5 worm cellular contexts compared by ENCODE assay signal in genomic region chrV:19522551-19523137, ce11.
A peak's percentile ranks its signal among the peaks of the same experiment; 100 is the strongest.
TF ChIP-seq lines count a peak whose summit lies in the region.

No protein-coding gene starts in this region.

TF ChIP-seq in whole organism, L1 larva, 84 proteins besides CTCF, POLR2A, EP300 and RAD21 (continues in another document):
- peak; percentile 98 for TF ChIP-seq lin-14 (GFP tag; optimal IDR thresholded peaks at IDR 0.05; lab: Kevin White, UChicago)
- TF ChIP-seq sox-4 (tag; optimal IDR thresholded peaks at IDR 0.05; lab: Kevin White, UChicago): peak; percentile 43
- peak; percentile 66 for TF ChIP-seq lin-39 (tag; optimal IDR thresholded peaks at IDR 0.05; lab: Kevin White, UChicago)
- TF ChIP-seq nhr-11 (tag; optimal IDR thresholded peaks at IDR 0.05; lab: Kevin White, UChicago): peak; percentile 35
- TF ChIP-seq efl-3 (GFP tag; optimal IDR thresholded peaks at IDR 0.05; lab: Kevin White, UChicago): no peak
- no peak for TF ChIP-seq pag-3 (tag; optimal IDR thresholded peaks at IDR 0.05; lab: Kevin White, UChicago; ENCODE audit: borderline replicate concordance, insufficient read depth)
- no peak for TF ChIP-seq aha-1 (tag; optimal IDR thresholded peaks at IDR 0.05; lab: Kevin White, UChicago)
- TF ChIP-seq hpl-2 (GFP tag; optimal IDR thresholded peaks at IDR 0.05; lab: Kevin White, UChicago): peak; percentile 41
- TF ChIP-seq pqm-1 (tag; optimal IDR thresholded peaks at IDR 0.05; lab: Kevin White, UChicago): no peak
- TF ChIP-seq fos-1 (tag; optimal IDR thresholded peaks at IDR 0.05; lab: Kevin White, UChicago): peak; percentile 59
- no peak for TF ChIP-seq nhr-28 (tag; optimal IDR thresholded peaks at IDR 0.05; lab: Kevin White, UChicago)
- peak; percentile 29 for TF ChIP-seq C16A3.4 (tag; optimal IDR thresholded peaks at IDR 0.05; lab: Kevin White, UChicago)
- TF ChIP-seq hlh-17 (GFP tag; optimal IDR thresholded peaks at IDR 0.05; lab: Kevin White, UChicago; ENCODE audit: borderline replicate concordance): no peak
- no peak for TF ChIP-seq ceh-90 (tag; optimal IDR thresholded peaks at IDR 0.05; lab: Kevin White, UChicago)
- no peak for TF ChIP-seq Y116A8C.19 (tag; optimal IDR thresholded peaks at IDR 0.05; lab: Kevin White, UChicago; ENCODE audit: borderline replicate concordance)
- peak; percentile 81 for TF ChIP-seq rnt-1 (tag; optimal IDR thresholded peaks at IDR 0.05; lab: Kevin White, UChicago)
- peak; percentile 70 for TF ChIP-seq ceh-88 (GFP tag; IDR thresholded peaks at IDR 0.05; lab: Robert Waterston, UW)
- TF ChIP-seq mab-9 (GFP tag; IDR thresholded peaks at IDR 0.05; lab: Robert Waterston, UW): peak; percentile 87

TF ChIP-seq in whole organism, L3 larva, 47 proteins besides CTCF, POLR2A, EP300 and RAD21 (continues in another document):
- TF ChIP-seq nhr-28 (tag; optimal IDR thresholded peaks at IDR 0.05; lab: Kevin White, UChicago) (no peak), zag-1 (tag; optimal IDR thresholded peaks at IDR 0.05; lab: Kevin White, UChicago) (peak; percentile 55), unc-39 (tag; optimal IDR thresholded peaks at IDR 0.05; lab: Kevin White, UChicago) (no peak), mdl-1 (tag; optimal IDR thresholded peaks at IDR 0.05; lab: Kevin White, UChicago) (peak; percentile 83), lin-39 (tag; optimal IDR thresholded peaks at IDR 0.05; lab: Kevin White, UChicago) (peak; percentile 86), nhr-11 (tag; optimal IDR thresholded peaks at IDR 0.05; lab: Kevin White, UChicago) (no peak), nfya-1 (tag; optimal IDR thresholded peaks at IDR 0.05; lab: Kevin White, UChicago; ENCODE audit: insufficient read depth) (peak; percentile 91), ZK546.5 (tag; optimal IDR thresholded peaks at IDR 0.05; lab: Kevin White, UChicago) (no peak), hmg-11 (tag; optimal IDR thresholded peaks at IDR 0.05; lab: Kevin White, UChicago) (peak; percentile 66), ceh-82 (tag; optimal IDR thresholded peaks at IDR 0.05; lab: Kevin White, UChicago) (peak; percentile 66), nhr-67 (tag; optimal IDR thresholded peaks at IDR 0.05; lab: Kevin White, UChicago) (no peak), tbx-2 (tag; optimal IDR thresholded peaks at IDR 0.05; lab: Kevin White, UChicago) (peak; percentile 77), unc-62 (GFP tag; optimal IDR thresholded peaks at IDR 0.05; lab: Kevin White, UChicago) (peak; percentile 86), pha-4 (tag; optimal IDR thresholded peaks at IDR 0.05; lab: Kevin White, UChicago) (peak; percentile 49), nhr-23 (tag; optimal IDR thresholded peaks at IDR 0.05; lab: Kevin White, UChicago) (peak; percentile 95), snpc-4 (tag; optimal IDR thresholded peaks at IDR 0.05; lab: Kevin White, UChicago) (peak; percentile 45), nhr-77 (tag; optimal IDR thresholded peaks at IDR 0.05; lab: Kevin White, UChicago) (no peak), nhr-76 (tag; optimal IDR thresholded peaks at IDR 0.05; lab: Kevin White, UChicago) (no peak), lin-15B (tag; optimal IDR thresholded peaks at IDR 0.05; lab: Kevin White, UChicago) (peak; percentile 41)

TF ChIP-seq in whole organism, early embryonic, 17 proteins besides CTCF, POLR2A, EP300 and RAD21:
- TF ChIP-seq flt-1 (GFP tag; IDR thresholded peaks at IDR 0.05; lab: Robert Waterston, UW) (no peak; the same call in 1 of the 2 replicates), ama-1 (optimal IDR thresholded peaks at IDR 0.05; lab: Kevin White, UChicago) (peak; percentile 99), tbx-37 (GFP tag; conservative IDR thresholded peaks at IDR 0.05; lab: Robert Waterston, UW) (no peak), B0310.2 (tag; optimal IDR thresholded peaks at IDR 0.05; lab: Kevin White, UChicago) (peak; percentile 60), scrt-1 (GFP tag; IDR thresholded peaks at IDR 0.05; lab: Robert Waterston, UW) (peak; percentile 62; the same call in 1 of the 2 replicates), F13C5.2 (tag; optimal IDR thresholded peaks at IDR 0.05; lab: Kevin White, UChicago) (peak; percentile 62), ceh-13 (GFP tag; optimal IDR thresholded peaks at IDR 0.05; lab: Kevin White, UChicago) (peak; percentile 52), aly-1 (tag; optimal IDR thresholded peaks at IDR 0.05; lab: Kevin White, UChicago) (no peak), pes-1 (GFP tag; IDR thresholded peaks at IDR 0.05; lab: Robert Waterston, UW) (peak; percentile 61; the same call in 1 of the 2 replicates), tbx-11 (GFP tag; IDR thresholded peaks at IDR 0.05; lab: Robert Waterston, UW) (peak; percentile 70), sea-1 (GFP tag; conservative IDR thresholded peaks at IDR 0.05; lab: Robert Waterston, UW) (peak; percentile 85), ets-7 (tag; optimal IDR thresholded peaks at IDR 0.05; lab: Kevin White, UChicago) (no peak), tra-4 (tag; optimal IDR thresholded peaks at IDR 0.05; lab: Kevin White, UChicago) (no peak), hnd-1 (tag; optimal IDR thresholded peaks at IDR 0.05; lab: Kevin White, UChicago) (peak; percentile 30), ceh-36 (tag; optimal IDR thresholded peaks at IDR 0.05; lab: Kevin White, UChicago) (peak; percentile 68), hmbx-1 (tag; optimal IDR thresholded peaks at IDR 0.05; lab: Kevin White, UChicago) (peak; percentile 61), hmg-4 (GFP tag; optimal IDR thresholded peaks at IDR 0.05; lab: Kevin White, UChicago) (peak; percentile 95)

TF ChIP-seq in whole organism, midembryonic, 9 proteins besides CTCF, POLR2A, EP300 and RAD21:
- TF ChIP-seq T22C8.4 (GFP tag; IDR thresholded peaks at IDR 0.05; lab: Robert Waterston, UW) (peak; percentile 25; the same call in 1 of the 2 replicates), klf-2 (GFP tag; conservative IDR thresholded peaks at IDR 0.05; lab: Robert Waterston, UW) (no peak), med-1 (GFP tag; optimal IDR thresholded peaks at IDR 0.05; lab: Kevin White, UChicago; ENCODE audit: insufficient read depth) (no peak), tab-1 (GFP tag; IDR thresholded peaks at IDR 0.05; lab: Robert Waterston, UW) (0 out of 2 replicates have a peak, but pooled peaks have one; percentile 68), ztf-23 (GFP tag; IDR thresholded peaks at IDR 0.05; lab: Robert Waterston, UW) (peak; percentile 63; the same call in 1 of the 2 replicates), ztf-29 (GFP tag; IDR thresholded peaks at IDR 0.05; lab: Robert Waterston, UW) (no peak), ref-1 (GFP tag; conservative IDR thresholded peaks at IDR 0.05; lab: Robert Waterston, UW) (0 out of 2 replicates have a peak, but pooled peaks have one; percentile 47), cog-1 (tag; optimal IDR thresholded peaks at IDR 0.05; lab: Kevin White, UChicago) (peak; percentile 91), flt-1 (GFP tag; IDR thresholded peaks at IDR 0.05; lab: Robert Waterston, UW) (peak; percentile 85)

TF ChIP-seq in whole organism, young adult, 124 proteins besides CTCF, POLR2A, EP300 and RAD21 (continues in another document):
- TF ChIP-seq ama-1 (optimal IDR thresholded peaks at IDR 0.05; lab: Kevin White, UChicago) (peak; percentile 89), ama-1 (GFP tag; optimal IDR thresholded peaks at IDR 0.05; lab: Kevin White, UChicago) (no peak), ztf-3 (GFP tag; optimal IDR thresholded peaks at IDR 0.05; lab: Kevin White, UChicago) (peak; percentile 84), madf-3 (GFP tag; IDR thresholded peaks at IDR 0.05; lab: Robert Waterston, UW) (0 out of 2 replicates have a peak, but pooled peaks have one; percentile 2), ztf-18 (tag; optimal IDR thresholded peaks at IDR 0.05; lab: Kevin White, UChicago) (no peak), C06A6.2 (GFP tag; conservative IDR thresholded peaks at IDR 0.05; lab: Robert Waterston, UW) (peak; percentile 90), tlf-1 (GFP tag; optimal IDR thresholded peaks at IDR 0.05; lab: Kevin White, UChicago) (peak; percentile 45), nhr-90 (tag; optimal IDR thresholded peaks at IDR 0.05; lab: Kevin White, UChicago) (peak; percentile 25), egl-44 (GFP tag; IDR thresholded peaks at IDR 0.05; lab: Robert Waterston, UW) (peak; percentile 56; the same call in 1 of the 2 replicates), ekl-4 (GFP tag; IDR thresholded peaks at IDR 0.05; lab: Robert Waterston, UW) (peak; percentile 88), T07F8.4 (tag; optimal IDR thresholded peaks at IDR 0.05; lab: Kevin White, UChicago) (peak; percentile 34), egrh-3 (GFP tag; IDR thresholded peaks at IDR 0.05; lab: Robert Waterston, UW) (peak; percentile 33; the same call in 1 of the 2 replicates), cebp-1 (GFP tag; IDR thresholded peaks at IDR 0.05; lab: Robert Waterston, UW) (no peak; the same call in 1 of the 2 replicates), cebp-1 (tag; optimal IDR thresholded peaks at IDR 0.05; lab: Kevin White, UChicago) (peak; percentile 82), lir-1 (GFP tag; conservative IDR thresholded peaks at IDR 0.05; lab: Robert Waterston, UW) (peak; percentile 44; the same call in 1 of the 2 replicates), F57C9.4 (tag; optimal IDR thresholded peaks at IDR 0.05; lab: Kevin White, UChicago) (no peak), snpc-1.1 (tag; optimal IDR thresholded peaks at IDR 0.05; lab: Kevin White, UChicago; ENCODE audit: insufficient read depth) (no peak), ztf-25 (GFP tag; IDR thresholded peaks at IDR 0.05; lab: Robert Waterston, UW) (no peak), ccch-3 (GFP tag; optimal IDR thresholded peaks at IDR 0.05; lab: Kevin White, UChicago) (no peak), xnd-1 (tag; optimal IDR thresholded peaks at IDR 0.05; lab: Kevin White, UChicago) (no peak), bed-2 (GFP tag; IDR thresholded peaks at IDR 0.05; lab: Robert Waterston, UW) (no peak), nhr-80 (tag; optimal IDR thresholded peaks at IDR 0.05; lab: Kevin White, UChicago) (peak; percentile 41), ztf-26 (tag; optimal IDR thresholded peaks at IDR 0.05; lab: Kevin White, UChicago) (peak; percentile 96), egl-18 (GFP tag; IDR thresholded peaks at IDR 0.05; lab: Robert Waterston, UW) (0 out of 2 replicates have a peak, but pooled peaks have one; percentile 18), mes-4 (tag; optimal IDR thresholded peaks at IDR 0.05; lab: Kevin White, UChicago) (no peak), madf-10 (tag; optimal IDR thresholded peaks at IDR 0.05; lab: Kevin White, UChicago) (peak; percentile 56), lin-26 (GFP tag; IDR thresholded peaks at IDR 0.05; lab: Robert Waterston, UW) (peak; percentile 48; the same call in 1 of the 2 replicates), ZK185.1 (tag; optimal IDR thresholded peaks at IDR 0.05; lab: Kevin White, UChicago; ENCODE audit: poor library complexity, severe bottlenecking) (peak; percentile 38), lin-35 (GFP tag; optimal IDR thresholded peaks at IDR 0.05; lab: Kevin White, UChicago) (peak in 1 of 3 experiments; percentile 39), tbx-9 (tag; optimal IDR thresholded peaks at IDR 0.05; lab: Kevin White, UChicago; ENCODE audit: borderline replicate concordance) (no peak), athp-1 (tag; optimal IDR thresholded peaks at IDR 0.05; lab: Kevin White, UChicago) (peak; percentile 28), rcor-1 (GFP tag; IDR thresholded peaks at IDR 0.05; lab: Robert Waterston, UW) (peak; percentile 60; the same call in 1 of the 2 replicates)

Comparison
In these comparisons a context has a peak if more than half of its experiments do, and no peak if none do; other contexts are left out.
1. Of the 8 proteins assayed by ChIP-seq in both whole organism, young adult and whole organism, L1 larva: peak only in whole organism, young adult: none; only in whole organism, L1 larva: dpl-1, efl-1 and unc-130; in both: nhr-90 and unc-62; in neither: 0; mixed calls (peak in some experiments, not most) for 3.